Worm (Caenorhabditis elegans) whole organism, late embryonic: ENCODE data around the gene R05G6.5.

ENCODE experiments used
- F13H6.1 ChIP-seq: sonication (generic microtip); optimal IDR thresholded peaks from 2 replicates; lab custom pipeline; 2016; ENCODE audit warnings: missing genetic modification characterization, missing compliant biosample characterization
- K02D7.2 ChIP-seq: sonication (generic microtip); optimal IDR thresholded peaks from 2 replicates; lab custom pipeline; 2017; ENCODE audit warnings: mild to moderate bottlenecking, missing genetic modification characterization, missing compliant biosample characterization
- ahr-1 ChIP-seq: sonication (generic microtip); optimal IDR thresholded peaks from 2 replicates; lab custom pipeline; 2016; ENCODE audit warnings: missing genetic modification characterization, missing compliant biosample characterization
- ama-1 ChIP-seq: fragments of 150-350 bp; optimal IDR thresholded peaks from 2 replicates; lab custom pipeline; 2014
- ceh-14 ChIP-seq: sonication (generic microtip); optimal IDR thresholded peaks from 2 replicates; lab custom pipeline; 2016; ENCODE audit warnings: missing genotype, missing genetic modification characterization, missing compliant biosample characterization
- ceh-18 ChIP-seq: sonication (generic microtip); optimal IDR thresholded peaks from 2 replicates; lab custom pipeline; 2016; ENCODE audit warnings: missing genetic modification characterization, missing compliant biosample characterization
- ceh-2 ChIP-seq: sonication (generic microtip); optimal IDR thresholded peaks from 2 replicates; lab custom pipeline; 2016; ENCODE audit warnings: missing genotype, missing genetic modification characterization, missing compliant biosample characterization
- ceh-22 ChIP-seq: sonication (generic microtip); optimal IDR thresholded peaks from 2 replicates; lab custom pipeline; 2017; ENCODE audit warnings: missing biosample characterization, missing genetic modification characterization
- ceh-31 ChIP-seq: sonication (generic microtip); optimal IDR thresholded peaks from 2 replicates; lab custom pipeline; 2016; ENCODE audit warnings: missing genetic modification characterization, missing compliant biosample characterization
- ceh-34 ChIP-seq: sonication (generic microtip); optimal IDR thresholded peaks from 2 replicates; lab custom pipeline; 2016; ENCODE audit warnings: mild to moderate bottlenecking, missing genetic modification characterization, missing compliant biosample characterization
- ceh-48 ChIP-seq: sonication (generic microtip); optimal IDR thresholded peaks from 2 replicates; lab custom pipeline; 2016; ENCODE audit warnings: missing genetic modification characterization, inconsistent platforms, missing compliant biosample characterization
- che-1 ChIP-seq: sonication (generic microtip); optimal IDR thresholded peaks from 2 replicates; lab custom pipeline; 2016; ENCODE audit warnings: mild to moderate bottlenecking, missing genetic modification characterization, missing compliant biosample characterization
- dve-1 ChIP-seq: sonication (generic microtip); optimal IDR thresholded peaks from 2 replicates; lab custom pipeline; 2017; ENCODE audit warnings: antibody characterized with exemption, mild to moderate bottlenecking, missing genetic modification characterization, missing compliant biosample characterization
- eyg-1 ChIP-seq: sonication (generic microtip); optimal IDR thresholded peaks from 2 replicates; lab custom pipeline; 2016; ENCODE audit warnings: missing genotype, missing genetic modification characterization, missing compliant biosample characterization
- fax-1 ChIP-seq: sonication (generic microtip); optimal IDR thresholded peaks from 2 replicates; lab custom pipeline; 2016; ENCODE audit warnings: missing genotype, missing genetic modification characterization, missing compliant biosample characterization
- fkh-10 ChIP-seq: fragments of 150-350 bp; optimal IDR thresholded peaks from 2 replicates; lab custom pipeline; 2014; ENCODE audit warnings: missing biosample characterization, missing genetic modification reagents, missing genetic modification characterization
- fkh-6 ChIP-seq: sonication (generic microtip); optimal IDR thresholded peaks from 2 replicates; lab custom pipeline; 2016; ENCODE audit warnings: missing genetic modification characterization, missing compliant biosample characterization
- gmeb-2 ChIP-seq: sonication (generic microtip); optimal IDR thresholded peaks from 2 replicates; lab custom pipeline; 2016; ENCODE audit warnings: missing genetic modification characterization, inconsistent platforms, missing compliant biosample characterization
- hlh-15 ChIP-seq: sonication (generic microtip); optimal IDR thresholded peaks from 2 replicates; lab custom pipeline; 2016; ENCODE audit warnings: missing genetic modification characterization, missing compliant biosample characterization
- hlh-6 ChIP-seq: sonication (generic microtip); optimal IDR thresholded peaks from 2 replicates; lab custom pipeline; 2016; ENCODE audit warnings: missing genotype, missing genetic modification characterization, missing compliant biosample characterization
- hlh-8 ChIP-seq: sonication (generic microtip); optimal IDR thresholded peaks from 2 replicates; lab custom pipeline; 2016; ENCODE audit warnings: missing genotype, missing genetic modification characterization, missing compliant biosample characterization
- lim-6 ChIP-seq: sonication (generic microtip); optimal IDR thresholded peaks from 2 replicates; lab custom pipeline; 2016; ENCODE audit warnings: missing genetic modification characterization, missing compliant biosample characterization
- madf-2 ChIP-seq: sonication (generic microtip); optimal IDR thresholded peaks from 2 replicates; lab custom pipeline; 2017; ENCODE audit warnings: missing genetic modification characterization, missing compliant biosample characterization
- mec-3 ChIP-seq: sonication (generic microtip); optimal IDR thresholded peaks from 2 replicates; lab custom pipeline; 2016; ENCODE audit warnings: borderline replicate concordance, missing genetic modification characterization, missing compliant biosample characterization
- nhr-232 ChIP-seq: sonication (generic microtip); optimal IDR thresholded peaks from 2 replicates; lab custom pipeline; 2016; ENCODE audit warnings: missing genetic modification characterization, missing compliant biosample characterization
- npax-4 ChIP-seq: sonication (generic microtip); optimal IDR thresholded peaks from 2 replicates; lab custom pipeline; 2016; ENCODE audit warnings: missing genetic modification characterization, missing compliant biosample characterization
- odd-2 ChIP-seq: sonication (generic microtip); optimal IDR thresholded peaks from 2 replicates; lab custom pipeline; 2017; ENCODE audit warnings: antibody characterized with exemption, mild to moderate bottlenecking, missing genetic modification characterization, missing compliant biosample characterization
- pag-3 ChIP-seq: sonication (generic microtip); optimal IDR thresholded peaks from 2 replicates; lab custom pipeline; 2016; ENCODE audit warnings: missing compliant biosample characterization, missing genetic modification characterization, borderline replicate concordance
- pat-9 ChIP-seq: fragments of 200-800 bp; sonication (Bioruptor generic); optimal IDR thresholded peaks from 2 replicates; lab custom pipeline; 2018; ENCODE audit warnings: mild to moderate bottlenecking, missing genetic modification characterization, moderate library complexity, missing compliant biosample characterization
- pha-2 ChIP-seq: sonication (generic microtip); optimal IDR thresholded peaks from 2 replicates; lab custom pipeline; 2017; ENCODE audit warnings: mild to moderate bottlenecking, missing genetic modification characterization, missing compliant biosample characterization
- pha-4 ChIP-seq: fragments of 150-350 bp; optimal IDR thresholded peaks from 2 replicates; lab custom pipeline; 2018; ENCODE audit warnings: missing biosample characterization, missing genetic modification reagents, missing genetic modification characterization
- pros-1 ChIP-seq: fragments of 150-350 bp; optimal IDR thresholded peaks from 2 replicates; lab custom pipeline; 2014; ENCODE audit warnings: missing biosample characterization, missing genetic modification reagents, missing genetic modification characterization
- rnt-1 ChIP-seq: sonication (generic microtip); optimal IDR thresholded peaks from 2 replicates; lab custom pipeline; 2016; ENCODE audit warnings: missing genetic modification characterization, missing compliant biosample characterization
- sdc-2 ChIP-seq: sonication (generic microtip); optimal IDR thresholded peaks from 2 replicates; lab custom pipeline; 2016; ENCODE audit warnings: missing genotype, missing genetic modification characterization, missing compliant biosample characterization
- syd-9 ChIP-seq: sonication (generic microtip); optimal IDR thresholded peaks from 2 replicates; lab custom pipeline; 2016; ENCODE audit warnings: mild to moderate bottlenecking, missing genetic modification characterization, moderate library complexity, missing compliant biosample characterization
- tbx-7 ChIP-seq: sonication (generic microtip); optimal IDR thresholded peaks from 2 replicates; lab custom pipeline; 2016; ENCODE audit warnings: missing genotype, missing genetic modification characterization, missing compliant biosample characterization
- ttx-3 ChIP-seq: sonication (generic microtip); optimal IDR thresholded peaks from 2 replicates; lab custom pipeline; 2016; ENCODE audit warnings: missing genetic modification reagents, missing genetic modification characterization, missing compliant biosample characterization
- unc-42 ChIP-seq: sonication (generic microtip); optimal IDR thresholded peaks from 2 replicates; lab custom pipeline; 2016; ENCODE audit warnings: missing genotype, missing genetic modification characterization, missing compliant biosample characterization
- unc-86 ChIP-seq: sonication (generic microtip); optimal IDR thresholded peaks from 2 replicates; lab custom pipeline; 2016; ENCODE audit warnings: missing genetic modification characterization, missing compliant biosample characterization
- ztf-16 ChIP-seq: sonication (generic microtip); optimal IDR thresholded peaks from 2 replicates; lab custom pipeline; 2017; ENCODE audit warnings: missing genetic modification characterization, missing compliant biosample characterization

Gene R05G6.5

ce11 chrIV:7499302-7499701, 8.9 kb upstream of the R05G6.5 start:
- TF ChIP-seq ceh-2 (tag; lab: Kevin White, UChicago) (no peak), pros-1 (tag; lab: Kevin White, UChicago) (no peak), hlh-6 (no peak), gmeb-2 (tag; lab: Kevin White, UChicago) (no peak), fkh-6 (tag; lab: Kevin White, UChicago) (no peak), pha-4 (tag; lab: Kevin White, UChicago) (no peak), F13H6.1 (no peak), fax-1 (tag; lab: Kevin White, UChicago) (no peak)

ce11 chrIV:7500924-7501323, 7.2 kb upstream of the R05G6.5 start:
- TF ChIP-seq gmeb-2 (tag; lab: Kevin White, UChicago) (no peak), hlh-6 (no peak), che-1 (tag; lab: Kevin White, UChicago) (no peak), syd-9 (tag; lab: Kevin White, UChicago) (no peak), sdc-2 (tag; lab: Kevin White, UChicago) (no peak), ceh-48 (tag; lab: Kevin White, UChicago) (no peak), tbx-7 (tag; lab: Kevin White, UChicago) (no peak), odd-2 (no peak), ttx-3 (tag; lab: Kevin White, UChicago) (no peak)

- TF ChIP-seq madf-2 (tag; lab: Kevin White, UChicago) (no peak), pat-9 (tag; lab: Kevin White, UChicago) (no peak), hlh-15 (no peak), fkh-10 (no peak), ceh-34 (tag; lab: Kevin White, UChicago) (no peak), ceh-14 (tag; lab: Kevin White, UChicago) (no peak), ceh-22 (no peak), ama-1 (lab: Kevin White, UChicago) (no peak), mec-3 (tag; lab: Kevin White, UChicago) (no peak), hlh-8 (no peak), eyg-1 (no peak), pha-2 (tag; lab: Kevin White, UChicago) (no peak), odd-2 (no peak), unc-86 (no peak), ceh-31 (no peak), pag-3 (tag; lab: Kevin White, UChicago) (no peak), F13H6.1 (no peak)
These were observed 6.8 kb upstream of the R05G6.5 start, which contains the start of gene F55G1.15 for ce11 chrIV:7501337-7501736. TSS of gene F55G1.15 (minus strand) at chrIV:7501437.

- no peak for TF ChIP-seq ceh-18 (tag; lab: Kevin White, UChicago)
- TF ChIP-seq nhr-232 (tag; lab: Kevin White, UChicago) = no peak
These were observed 4.8 kb upstream of the R05G6.5 start, which contains the start of gene glt-6 for ce11 chrIV:7503322-7503721. TSS of gene glt-6 (plus strand) at chrIV:7503622.

ce11 chrIV:7505866-7506488, 2.2 kb upstream of the R05G6.5 start:
- TF ChIP-seq dve-1 (tag; lab: Kevin White, UChicago) (no peak), ama-1 (lab: Kevin White, UChicago) (peak; percentile 38)
- TF ChIP-seq, all 69 proteins: peak for 1

- TF ChIP-seq F13H6.1 (no peak), pat-9 (tag; lab: Kevin White, UChicago) (no peak), hlh-6 (no peak), K02D7.2 (no peak), ahr-1 (tag; lab: Kevin White, UChicago) (no peak), ceh-22 (no peak), lim-6 (no peak), pha-4 (tag; lab: Kevin White, UChicago) (no peak), npax-4 (tag; lab: Kevin White, UChicago) (no peak), ztf-16 (tag; lab: Kevin White, UChicago) (no peak), rnt-1 (tag; lab: Kevin White, UChicago) (no peak), unc-86 (no peak), unc-42 (tag; lab: Kevin White, UChicago) (no peak)
These were observed 1.5 kb upstream of the R05G6.5 start for ce11 chrIV:7506711-7507110.
